Fruit fly (Drosophila melanogaster) whole organism, adult: Measurements from ENCODE around the gene CG11927.

Source experiments
- CG11617 ChIP-seq: fragments of 200-800 bp; sonication (Bioruptor generic); optimal IDR thresholded peaks from 2 replicates; lab custom pipeline; 2017; ENCODE audit warnings: mild to moderate bottlenecking, missing biosample characterization, missing genetic modification reagents, missing genetic modification characterization
- CG12768 ChIP-seq: fragments of 200-800 bp; sonication (Bioruptor generic); optimal IDR thresholded peaks from 2 replicates; lab custom pipeline; 2017; ENCODE audit warnings: missing biosample characterization, missing genetic modification characterization, mild to moderate bottlenecking, moderate library complexity, missing genetic modification reagents
- CG7045 ChIP-seq: fragments of 200-800 bp; sonication (Bioruptor generic); optimal IDR thresholded peaks from 2 replicates; lab custom pipeline; 2017; ENCODE audit warnings: missing biosample characterization, mild to moderate bottlenecking, missing genetic modification characterization
- Hr96 ChIP-seq: fragments of 200-800 bp; sonication (Bioruptor generic); optimal IDR thresholded peaks from 2 replicates; lab custom pipeline; 2016; ENCODE audit warnings: missing biosample characterization, missing genetic modification characterization
- bab1 ChIP-seq: fragments of 200-800 bp; sonication (Bioruptor generic); optimal IDR thresholded peaks from 3 replicates; lab custom pipeline; 2019; ENCODE audit warnings: missing biosample characterization, mild to moderate bottlenecking, missing genetic modification characterization, moderate library complexity
- cnc ChIP-seq, 2 experiments: fragments of >200 bp; optimal IDR thresholded peaks; 2 replicates each; lab custom pipeline; 2017
- kay ChIP-seq: fragments of 200-800 bp; sonication (Bioruptor generic); peaks from one replicate; lab custom pipeline; 2016; ENCODE audit warnings: missing biosample characterization, missing genetic modification characterization, borderline replicate concordance
- pad ChIP-seq: fragments of 200-800 bp; sonication (Bioruptor generic); optimal IDR thresholded peaks from 3 replicates; lab custom pipeline; 2017; ENCODE audit warnings: missing biosample characterization, missing genetic modification characterization, mild to moderate bottlenecking, moderate library complexity, missing genetic modification reagents
- tj ChIP-seq: fragments of 200-800 bp; sonication (Bioruptor generic); optimal IDR thresholded peaks from 3 replicates; lab custom pipeline; 2017; ENCODE audit warnings: missing biosample characterization, mild to moderate bottlenecking, missing genetic modification characterization, moderate library complexity
- toe ChIP-seq: fragments of 200-800 bp; sonication (Bioruptor generic); optimal IDR thresholded peaks from 2 replicates; lab custom pipeline; 2016; ENCODE audit warnings: missing biosample characterization, missing genetic modification characterization

DNA sequence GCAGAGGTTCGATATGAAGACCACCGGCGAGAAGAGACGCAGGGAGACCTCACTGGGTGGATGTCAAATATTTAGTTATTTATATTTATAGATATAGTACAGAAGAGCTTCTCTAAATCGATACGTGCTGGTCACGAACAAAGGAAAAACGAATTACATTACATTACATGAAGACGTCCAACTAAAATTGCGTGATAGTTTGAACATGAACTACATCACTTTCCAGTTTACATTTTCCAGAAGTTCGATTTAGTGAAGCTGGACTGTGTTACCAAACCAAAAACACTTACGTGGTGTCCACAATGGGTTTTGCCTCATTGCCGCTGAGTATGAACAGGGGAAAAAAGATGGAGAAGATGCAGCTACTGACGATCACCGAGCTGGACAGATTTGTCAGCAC lies 11.4 kb upstream of the CG11927 start:
- TF ChIP-seq toe (no peak), tj (GFP tag; lab: Kevin White, UChicago) (no peak), CG11617 (GFP tag; lab: Kevin White, UChicago) (no peak), pad (GFP tag; lab: Kevin White, UChicago) (no peak), CG7045 (no peak), cnc (optimal IDR thresholded peaks at IDR 0.05; lab: Kevin White, UChicago) (no peak), kay (GFP tag; lab: Kevin White, UChicago) (no peak), bab1 (GFP tag; lab: Kevin White, UChicago) (no peak), Hr96 (GFP tag; lab: Kevin White, UChicago) (no peak), CG12768 (GFP tag; lab: Kevin White, UChicago) (no peak)
